Fruit fly (Drosophila melanogaster) whole organism, embryonic: ENCODE results near the gene isoQC.

ENCODE experiments used
- Aef1 ChIP-seq: fragments of 200-800 bp; sonication (Bioruptor generic); IDR thresholded peaks from 3 replicates; pipeline ENCODE4 v1.3.6; 2022; ENCODE audit warnings: missing biosample characterization, missing genetic modification characterization
- CG10321 ChIP-seq: fragments of 200-800 bp; sonication (Bioruptor generic); IDR thresholded peaks from 2 replicates; pipeline ENCODE4 v1.3.6; 2022; ENCODE audit warnings: missing biosample characterization, missing genetic modification characterization
- CG10462 ChIP-seq: fragments of 200-800 bp; sonication (Bioruptor generic); optimal IDR thresholded peaks from 2 replicates; lab custom pipeline; 2016; ENCODE audit warnings: missing biosample characterization, missing genetic modification characterization
- CG10654 ChIP-seq: fragments of 200-800 bp; sonication (Bioruptor generic); optimal IDR thresholded peaks from 2 replicates; lab custom pipeline; 2016; ENCODE audit warnings: missing biosample characterization, missing genetic modification characterization
- CG12744 ChIP-seq: fragments of 200-800 bp; sonication (Bioruptor generic); optimal IDR thresholded peaks from 2 replicates; lab custom pipeline; 2016; ENCODE audit warnings: missing biosample characterization, missing genetic modification characterization
- CG15011 ChIP-seq: fragments of 200-800 bp; sonication (Bioruptor generic); optimal IDR thresholded peaks from 3 replicates; lab custom pipeline; 2018; ENCODE audit warnings: missing biosample characterization, mild to moderate bottlenecking, missing genetic modification characterization
- CG15601 ChIP-seq: fragments of 200-800 bp; sonication (Bioruptor generic); optimal IDR thresholded peaks from 3 replicates; lab custom pipeline; 2019; ENCODE audit warnings: missing biosample characterization, mild to moderate bottlenecking, missing genetic modification characterization, moderate library complexity
- CG3163 ChIP-seq: fragments of 200-800 bp; sonication (Bioruptor generic); optimal IDR thresholded peaks from 3 replicates; lab custom pipeline; 2016; ENCODE audit warnings: missing biosample characterization, missing genetic modification characterization
- CG3281 ChIP-seq: fragments of 200-800 bp; sonication (Bioruptor generic); optimal IDR thresholded peaks from 3 replicates; lab custom pipeline; 2017; ENCODE audit warnings: missing biosample characterization, mild to moderate bottlenecking, missing genetic modification characterization
- CG34376 ChIP-seq: fragments of 200-800 bp; sonication (Bioruptor generic); optimal IDR thresholded peaks from 2 replicates; lab custom pipeline; 2018; ENCODE audit warnings: missing biosample characterization, mild to moderate bottlenecking, missing genetic modification characterization
- CG3847 ChIP-seq: fragments of 200-800 bp; sonication (Bioruptor generic); IDR thresholded peaks from 2 replicates; pipeline ENCODE4 v1.3.6; 2022; ENCODE audit warnings: missing biosample characterization, missing genetic modification characterization
- CG42726 ChIP-seq: fragments of 200-800 bp; sonication (Bioruptor generic); IDR thresholded peaks from 2 replicates; pipeline ENCODE4 v1.3.6; 2022; ENCODE audit warnings: missing biosample characterization, missing genetic modification characterization; ENCODE audit not compliant: partially characterized antibody
- CG4328 ChIP-seq: fragments of 200-800 bp; sonication (Bioruptor generic); optimal IDR thresholded peaks from 3 replicates; lab custom pipeline; 2017; ENCODE audit warnings: missing biosample characterization, missing genetic modification reagents, missing genetic modification characterization
- CG4707 ChIP-seq: fragments of 200-800 bp; sonication (Bioruptor generic); optimal IDR thresholded peaks from 2 replicates; lab custom pipeline; 2018; ENCODE audit warnings: missing biosample characterization, mild to moderate bottlenecking, missing genetic modification characterization, moderate library complexity
- CG7745 ChIP-seq: fragments of 200-800 bp; sonication (Bioruptor generic); optimal IDR thresholded peaks from 2 replicates; lab custom pipeline; 2018; ENCODE audit warnings: missing biosample characterization, mild to moderate bottlenecking, missing genetic modification characterization, moderate library complexity
- CG8290 ChIP-seq, 3 experiments: fragments of 200-800 bp; sonication (Bioruptor generic); optimal IDR thresholded peaks; 2 replicates each; lab custom pipeline; 2016 to 2019; ENCODE audit warnings: missing biosample characterization in 3 of 3, missing genetic modification characterization in 3 of 3, mild to moderate bottlenecking in 2 of 3, moderate library complexity in 1 of 3
- CG9817 ChIP-seq: fragments of 200-800 bp; sonication (Bioruptor generic); optimal IDR thresholded peaks from 2 replicates; lab custom pipeline; 2018; ENCODE audit warnings: missing biosample characterization, mild to moderate bottlenecking, missing genetic modification characterization, moderate library complexity
- Doc3 ChIP-seq: fragments of 200-800 bp; sonication (Bioruptor generic); IDR thresholded peaks from 3 replicates; pipeline ENCODE4 v1.3.6; 2022; ENCODE audit warnings: missing biosample characterization, missing genetic modification characterization; ENCODE audit not compliant: partially characterized antibody
- E2f1 ChIP-seq: fragments of 200-800 bp; sonication (Bioruptor generic); IDR thresholded peaks from 2 replicates; pipeline ENCODE4 v1.3.6; 2022; ENCODE audit warnings: missing biosample characterization, missing genetic modification characterization
- E2f2 ChIP-seq: fragments of 200-800 bp; sonication (Bioruptor generic); IDR thresholded peaks from 2 replicates; pipeline ENCODE4 v1.3.6; 2022; ENCODE audit warnings: missing biosample characterization, missing genetic modification characterization
- Eip74EF ChIP-seq, 2 experiments: fragments of 200-800 bp in 1 of 2; fragments of >200 bp in 1 of 2; sonication (Bioruptor generic) in 1 of 2; optimal IDR thresholded peaks; 2 replicates each; lab custom pipeline; 2017 to 2019; ENCODE audit warnings: missing biosample characterization in 2 of 2, missing genetic modification characterization in 2 of 2, mild to moderate bottlenecking in 1 of 2, moderate library complexity in 1 of 2
- Gsc ChIP-seq: fragments of 200-800 bp; sonication (Bioruptor generic); IDR thresholded peaks from 2 replicates; pipeline ENCODE4 v1.3.6; 2022; ENCODE audit warnings: missing biosample characterization, missing genetic modification characterization
- HLHmδ ChIP-seq: fragments of 200-800 bp; sonication (Bioruptor generic); optimal IDR thresholded peaks from 2 replicates; lab custom pipeline; 2018; ENCODE audit warnings: missing biosample characterization, mild to moderate bottlenecking, missing genetic modification characterization, moderate library complexity
- Hr78 ChIP-seq, 2 experiments: fragments of 200-800 bp in 1 of 2; fragments of >200 bp in 1 of 2; sonication (Bioruptor generic) in 1 of 2; optimal IDR thresholded peaks; 2 replicates each; lab custom pipeline; 2017 to 2019; ENCODE audit warnings: missing biosample characterization in 2 of 2, missing genetic modification characterization in 2 of 2, mild to moderate bottlenecking in 1 of 2, moderate library complexity in 1 of 2
- Lim3 ChIP-seq: fragments of 200-800 bp; sonication (Bioruptor generic); IDR thresholded peaks from 2 replicates; pipeline ENCODE4 v1.3.6; 2022; ENCODE audit warnings: missing biosample characterization, missing genetic modification characterization
- MBD-R2 ChIP-seq: fragments of 200-800 bp; sonication (Bioruptor generic); IDR thresholded peaks from 2 replicates; pipeline ENCODE4 v1.3.6; 2022; ENCODE audit warnings: missing biosample characterization, missing genetic modification characterization
- Max ChIP-seq: fragments of 200-800 bp; sonication (Bioruptor generic); optimal IDR thresholded peaks from 2 replicates; lab custom pipeline; 2016; ENCODE audit warnings: missing biosample characterization, mild to moderate bottlenecking, missing genetic modification characterization
- NC2β ChIP-seq: fragments of 200-800 bp; sonication (Bioruptor generic); optimal IDR thresholded peaks from 2 replicates; lab custom pipeline; 2016; ENCODE audit warnings: missing biosample characterization, missing genetic modification characterization
- Scr ChIP-seq: fragments of 200-800 bp; sonication (Bioruptor generic); IDR thresholded peaks from 2 replicates; pipeline ENCODE4 v1.3.6; 2022; ENCODE audit warnings: missing biosample characterization, missing genetic modification characterization; ENCODE audit not compliant: partially characterized antibody
- Spps ChIP-seq: fragments of 200-800 bp; sonication (Bioruptor generic); optimal IDR thresholded peaks from 2 replicates; lab custom pipeline; 2018; ENCODE audit warnings: missing biosample characterization, mild to moderate bottlenecking, missing genetic modification characterization
- Ssrp ChIP-seq: fragments of 200-800 bp; sonication (Bioruptor generic); optimal IDR thresholded peaks from 2 replicates; lab custom pipeline; 2018; ENCODE audit warnings: missing biosample characterization, mild to moderate bottlenecking, missing genetic modification characterization, moderate library complexity
- al ChIP-seq: fragments of 200-800 bp; sonication (Bioruptor generic); IDR thresholded peaks from 2 replicates; pipeline ENCODE4 v1.3.6; 2022; ENCODE audit warnings: missing biosample characterization, missing genetic modification characterization
- ash1 ChIP-seq: fragments of 200-800 bp; sonication (Bioruptor generic); optimal IDR thresholded peaks from 2 replicates; lab custom pipeline; 2018; ENCODE audit warnings: missing biosample characterization, mild to moderate bottlenecking, missing genetic modification characterization
- bowl ChIP-seq: fragments of 200-800 bp; sonication (Bioruptor generic); IDR thresholded peaks from 2 replicates; pipeline ENCODE4 v1.3.6; 2022; ENCODE audit warnings: missing biosample characterization, missing genetic modification characterization
- chinmo ChIP-seq: fragments of 200-800 bp; sonication (Bioruptor generic); IDR thresholded peaks from 4 replicates; pipeline ENCODE4 v1.3.6; 2022; ENCODE audit warnings: missing biosample characterization, missing genetic modification characterization; ENCODE audit not compliant: partially characterized antibody
- lmd ChIP-seq: fragments of 200-800 bp; sonication (Bioruptor generic); IDR thresholded peaks from 2 replicates; pipeline ENCODE4 v1.3.6; 2022; ENCODE audit warnings: missing biosample characterization, missing genetic modification characterization
- pb ChIP-seq: fragments of 200-800 bp; sonication (Bioruptor generic); optimal IDR thresholded peaks from 3 replicates; lab custom pipeline; 2016; ENCODE audit warnings: missing biosample characterization, missing genetic modification characterization
- pros ChIP-seq: fragments of 200-800 bp; sonication (Bioruptor generic); optimal IDR thresholded peaks from 3 replicates; lab custom pipeline; 2019; ENCODE audit warnings: missing biosample characterization, mild to moderate bottlenecking, missing genetic modification characterization, moderate library complexity
- slp2 ChIP-seq: fragments of 200-800 bp; sonication (Bioruptor generic); optimal IDR thresholded peaks from 2 replicates; lab custom pipeline; 2016; ENCODE audit warnings: missing biosample characterization, missing genetic modification characterization
- tap ChIP-seq: fragments of 200-800 bp; optimal IDR thresholded peaks from 3 replicates; lab custom pipeline; 2019; ENCODE audit warnings: missing biosample characterization, mild to moderate bottlenecking, missing genetic modification characterization, moderate library complexity
- tgo ChIP-seq: fragments of 200-800 bp; sonication (Bioruptor generic); IDR thresholded peaks from 3 replicates; pipeline ENCODE4 v1.3.6; 2022; ENCODE audit warnings: missing biosample characterization, missing genetic modification characterization
- tio ChIP-seq: fragments of 200-800 bp; sonication (Bioruptor generic); optimal IDR thresholded peaks from 2 replicates; lab custom pipeline; 2017; ENCODE audit warnings: missing biosample characterization, missing genetic modification characterization, inconsistent platforms
- ttk ChIP-seq: fragments of 200-800 bp; sonication (Bioruptor generic); IDR thresholded peaks from 2 replicates; pipeline ENCODE4 v2.1.2; 2022; ENCODE audit warnings: missing biosample characterization, missing genetic modification characterization
- tx ChIP-seq: fragments of 200-800 bp; sonication (Bioruptor generic); optimal IDR thresholded peaks from 2 replicates; lab custom pipeline; 2016; ENCODE audit warnings: missing biosample characterization, missing genetic modification characterization
- unc-4 ChIP-seq: fragments of 200-800 bp; sonication (Bioruptor generic); IDR thresholded peaks from 2 replicates; pipeline ENCODE4 v1.3.6; 2022; ENCODE audit warnings: missing biosample characterization, missing genetic modification characterization; ENCODE audit not compliant: partially characterized antibody
- vnd ChIP-seq: fragments of 200-800 bp; sonication (Bioruptor generic); IDR thresholded peaks from 3 replicates; pipeline ENCODE4 v1.3.6; 2022; ENCODE audit warnings: missing biosample characterization, missing genetic modification characterization; ENCODE audit not compliant: partially characterized antibody
- vvl ChIP-seq: fragments of 200-800 bp; sonication (Bioruptor generic); IDR thresholded peaks from 2 replicates; pipeline ENCODE4 v1.3.6; 2022; ENCODE audit warnings: missing biosample characterization, missing genetic modification characterization
- zf30C ChIP-seq: fragments of 200-800 bp; sonication (Bioruptor generic); optimal IDR thresholded peaks from 3 replicates; lab custom pipeline; 2018; ENCODE audit warnings: missing biosample characterization, mild to moderate bottlenecking, missing genetic modification characterization

The isoQC gene

dm6 chr3L:20509121-20509934, 35.1 kb downstream of the isoQC start (continued):
- TF ChIP-seq NC2β (GFP tag; lab: Kevin White, UChicago): no peak
- TF ChIP-seq tio (GFP tag; lab: Kevin White, UChicago): peak; percentile 75
- peak in 1 of 2 experiments; percentile 75 for TF ChIP-seq Hr78 (GFP tag; optimal IDR thresholded peaks at IDR 0.05; lab: Kevin White, UChicago)
- no peak for TF ChIP-seq Gsc
- TF ChIP-seq tx (GFP tag; lab: Kevin White, UChicago): peak; percentile 21
- peak; percentile 82 for TF ChIP-seq Max (GFP tag; lab: Kevin White, UChicago)
- peak; percentile 37; the same call in 1 of the 2 replicates for TF ChIP-seq lmd (GFP tag; lab: Robert Waterston, UW)
- TF ChIP-seq CG10654: peak; percentile 40
- peak; percentile 39 for TF ChIP-seq tap (tag; lab: Kevin White, UChicago)
- TF ChIP-seq E2f1 (GFP tag; lab: Robert Waterston, UW): no peak
- peak; percentile 75 for TF ChIP-seq CG9817 (tag; lab: Kevin White, UChicago)
- TF ChIP-seq CG10462 (GFP tag; lab: Kevin White, UChicago): peak; percentile 49
- TF ChIP-seq zf30C: no peak
- TF ChIP-seq al (GFP tag; lab: Robert Waterston, UW): peak; percentile 53
- no peak for TF ChIP-seq bowl
- no peak for TF ChIP-seq CG10321
- no peak for TF ChIP-seq vnd (GFP tag; lab: Robert Waterston, UW)
- TF ChIP-seq CG15601 (tag; lab: Kevin White, UChicago): peak; percentile 74
- TF ChIP-seq slp2 (GFP tag; lab: Kevin White, UChicago): peak; percentile 71
- no peak for TF ChIP-seq Scr (GFP tag; lab: Robert Waterston, UW)
- no peak for TF ChIP-seq pros (GFP tag; lab: Kevin White, UChicago)
- no peak for TF ChIP-seq CG42726
- peak in 1 of 2 experiments; percentile 73 for TF ChIP-seq Eip74EF (GFP tag; optimal IDR thresholded peaks at IDR 0.05; lab: Kevin White, UChicago)
- no peak for TF ChIP-seq CG4707 (GFP tag; lab: Kevin White, UChicago)
- no peak; the same call in 1 of the 2 replicates for TF ChIP-seq vvl (GFP tag; lab: Robert Waterston, UW)
- peak; percentile 1 for TF ChIP-seq CG8290 (GFP tag; optimal IDR thresholded peaks at IDR 0.05; lab: Kevin White, UChicago)
- no peak for TF ChIP-seq CG8290 (tag; optimal IDR thresholded peaks at IDR 0.05; lab: Kevin White, UChicago)
- peak; percentile 92 for TF ChIP-seq CG3281 (GFP tag; lab: Kevin White, UChicago)
- TF ChIP-seq unc-4 (GFP tag; lab: Robert Waterston, UW): no peak
- no peak for TF ChIP-seq Doc3 (GFP tag; lab: Robert Waterston, UW)
- peak; percentile 56 for TF ChIP-seq Spps (tag; lab: Kevin White, UChicago)
- peak; percentile 59 for TF ChIP-seq CG12744 (GFP tag; lab: Kevin White, UChicago)
- no peak for TF ChIP-seq HLHmδ (GFP tag; lab: Kevin White, UChicago)
- no peak for TF ChIP-seq CG7745 (tag; lab: Kevin White, UChicago)
- peak; percentile 71 for TF ChIP-seq Ssrp (tag; lab: Kevin White, UChicago)
- TF ChIP-seq CG4328 (GFP tag; lab: Kevin White, UChicago): peak; percentile 67
- TF ChIP-seq E2f2 (GFP tag; lab: Robert Waterston, UW): peak; percentile 32
- no peak for TF ChIP-seq chinmo (GFP tag; lab: Robert Waterston, UW)
- TF ChIP-seq Aef1 (GFP tag; lab: Robert Waterston, UW): no peak; the same call in 2 of the 3 replicates
- TF ChIP-seq tgo (GFP tag; lab: Robert Waterston, UW): peak; percentile 54; the same call in 1 of the 3 replicates
- TF ChIP-seq Lim3 (GFP tag; lab: Robert Waterston, UW): no peak
- peak; percentile 13; the same call in 1 of the 2 replicates for TF ChIP-seq ttk
- TF ChIP-seq CG3163 (GFP tag; lab: Kevin White, UChicago): peak; percentile 84
- no peak for TF ChIP-seq CG3847 (GFP tag; lab: Robert Waterston, UW)
- TF ChIP-seq pb: peak; percentile 20
- TF ChIP-seq CG34376 (GFP tag; lab: Kevin White, UChicago): peak; percentile 58
- TF ChIP-seq CG15011 (GFP tag; lab: Kevin White, UChicago): peak; percentile 85
- TF ChIP-seq ash1 (GFP tag; lab: Kevin White, UChicago): no peak
- TF ChIP-seq MBD-R2 (GFP tag; lab: Robert Waterston, UW): no peak; the same call in 1 of the 2 replicates
